Worm (Caenorhabditis elegans): ENCODE data around the gene cysl-1.

DNA sequence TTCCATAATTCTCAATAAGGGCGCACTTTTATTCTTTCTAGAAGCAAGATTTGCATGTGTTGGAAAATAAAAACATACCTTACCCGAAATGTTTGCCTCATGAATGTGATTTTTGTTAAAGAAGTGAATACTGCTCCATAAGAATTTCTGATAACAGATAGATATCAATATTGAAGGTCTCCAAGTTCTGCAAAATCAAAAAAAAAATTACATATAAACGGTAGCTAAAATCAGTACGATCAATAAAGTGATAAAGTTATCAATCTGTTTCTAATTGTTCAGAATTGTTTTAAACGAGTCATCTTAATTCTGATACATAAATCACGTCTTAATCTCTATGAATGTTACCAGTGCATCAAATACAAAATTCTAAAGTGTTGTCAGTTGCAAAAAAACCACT lies 21.9 kb upstream of the cysl-1 start, which contains the start of gene mgl-1:
- no peak for TF ChIP-seq nhr-10 (tag; optimal IDR thresholded peaks at IDR 0.05)
- TF ChIP-seq ZK546.5 (tag; optimal IDR thresholded peaks at IDR 0.05), result no peak
- TF ChIP-seq ceh-32 (tag; optimal IDR thresholded peaks at IDR 0.05; ENCODE audit: poor library complexity), result no peak
- no peak for TF ChIP-seq nhr-237 (tag; optimal IDR thresholded peaks at IDR 0.05)
- no peak for TF ChIP-seq dmd-9 (GFP tag; IDR thresholded peaks at IDR 0.05)
- TF ChIP-seq skn-1 (tag; optimal IDR thresholded peaks at IDR 0.05), result no peak
- no peak for TF ChIP-seq nhr-77 (tag; optimal IDR thresholded peaks at IDR 0.05)
- no peak for TF ChIP-seq mdl-1 (tag; optimal IDR thresholded peaks at IDR 0.05)
- no peak for TF ChIP-seq tag-97 (GFP tag; IDR thresholded peaks at IDR 0.05)
- TF ChIP-seq madf-5 (GFP tag; IDR thresholded peaks at IDR 0.05), result no peak
- TF ChIP-seq F49E8.2 (tag; optimal IDR thresholded peaks at IDR 0.05; ENCODE audit: borderline replicate concordance), result no peak
- TF ChIP-seq unc-130 (GFP tag; optimal IDR thresholded peaks at IDR 0.05), result no peak
- TF ChIP-seq ztf-11 (tag; optimal IDR thresholded peaks at IDR 0.05), result no peak
